Worm (Caenorhabditis elegans) whole organism, L1 larva: ENCODE results near the gene dyf-2.

ENCODE experiments used
- ama-1 ChIP-seq: fragments of 150-350 bp; optimal IDR thresholded peaks from 2 replicates; lab custom pipeline; 2014
- ceh-8 ChIP-seq: fragments of 200-800 bp; sonication (Bioruptor generic); optimal IDR thresholded peaks from 2 replicates; lab custom pipeline; 2018; ENCODE audit warnings: mild to moderate bottlenecking, missing genetic modification characterization, moderate library complexity, missing compliant biosample characterization
- ceh-88 ChIP-seq: fragments of 200-800 bp; sonication (Bioruptor generic); IDR thresholded peaks from 2 replicates; pipeline ENCODE4 v1.3.6; 2022; ENCODE audit warnings: missing genetic modification characterization, missing compliant biosample characterization
- ceh-90 ChIP-seq: sonication (generic microtip); optimal IDR thresholded peaks from 2 replicates; lab custom pipeline; 2016; ENCODE audit warnings: missing genetic modification characterization, missing compliant biosample characterization
- elt-2 ChIP-seq: sonication (generic microtip); optimal IDR thresholded peaks from 2 replicates; lab custom pipeline; 2016; ENCODE audit warnings: missing genetic modification characterization, mild to moderate bottlenecking, inconsistent platforms, missing compliant biosample characterization, missing genetic modification reagents
- fkh-10 ChIP-seq: sonication (generic microtip); optimal IDR thresholded peaks from 2 replicates; lab custom pipeline; 2017; ENCODE audit warnings: missing biosample characterization, missing genetic modification reagents, missing genetic modification characterization
- fos-1 ChIP-seq: fragments of 150-350 bp; optimal IDR thresholded peaks from 2 replicates; lab custom pipeline; 2014; ENCODE audit warnings: missing biosample characterization, missing genetic modification characterization
- grh-1 ChIP-seq: fragments of 200-800 bp; sonication (Bioruptor generic); IDR thresholded peaks from 2 replicates; pipeline ENCODE4 v1.3.6; 2022; ENCODE audit warnings: missing genetic modification reagents, missing genetic modification characterization, missing compliant biosample characterization
- isw-1 ChIP-seq: fragments of 200-800 bp; sonication (Bioruptor generic); IDR thresholded peaks from 2 replicates; pipeline ENCODE4 v1.3.6; 2022; ENCODE audit warnings: missing genetic modification characterization, missing compliant biosample characterization
- lin-13 ChIP-seq: fragments of 150-350 bp; optimal IDR thresholded peaks from 2 replicates; lab custom pipeline; 2014; ENCODE audit warnings: missing biosample characterization, missing genetic modification reagents, missing genetic modification characterization
- snpc-4 ChIP-seq: fragments of 150-350 bp; optimal IDR thresholded peaks from 2 replicates; lab custom pipeline; 2014; ENCODE audit warnings: missing biosample characterization, missing genetic modification characterization
- swsn-7 ChIP-seq: sonication (generic microtip); optimal IDR thresholded peaks from 2 replicates; lab custom pipeline; 2016; ENCODE audit warnings: missing genetic modification characterization, missing compliant biosample characterization
- unc-62 ChIP-seq: fragments of 150-350 bp; optimal IDR thresholded peaks from 2 replicates; lab custom pipeline; 2014; ENCODE audit warnings: missing biosample characterization, missing genetic modification reagents, missing genetic modification characterization
- ztf-11 ChIP-seq, 2 experiments: sonication (generic microtip); optimal IDR thresholded peaks; 2 replicates each; lab custom pipeline; 2016 to 2017; ENCODE audit warnings: missing genetic modification characterization in 2 of 2, missing biosample characterization in 1 of 2, missing compliant biosample characterization in 1 of 2

ce11 chrIII:13682019-13682418, 4.2 kb downstream of the dyf-2 start:
- TF ChIP-seq fkh-10 (GFP tag; lab: Kevin White, UChicago) (no peak), elt-2 (tag; lab: Kevin White, UChicago) (no peak), ceh-8 (GFP tag; lab: Kevin White, UChicago) (no peak), unc-62 (GFP tag; lab: Kevin White, UChicago) (no peak), ceh-88 (GFP tag; lab: Robert Waterston, UW) (no peak), swsn-7 (tag; lab: Kevin White, UChicago) (no peak), ama-1 (lab: Kevin White, UChicago) (no peak), ceh-90 (no peak), isw-1 (GFP tag; lab: Robert Waterston, UW) (no peak), grh-1 (no peak), lin-13 (no peak), fos-1 (tag; lab: Kevin White, UChicago) (no peak), snpc-4 (tag; lab: Kevin White, UChicago) (no peak), ztf-11 (tag; optimal IDR thresholded peaks at IDR 0.05; lab: Kevin White, UChicago) (no peak)
